Fruit fly (Drosophila melanogaster) whole organism, embryonic: Measurements from ENCODE around the gene Nmt.

Source experiments
- Antp ChIP-seq: fragments of 200-800 bp; sonication (Bioruptor generic); optimal IDR thresholded peaks from 3 replicates; lab custom pipeline; 2016; ENCODE audit warnings: missing biosample characterization, missing genetic modification characterization
- Asciz ChIP-seq: fragments of 200-800 bp; sonication (Bioruptor generic); optimal IDR thresholded peaks from 2 replicates; lab custom pipeline; 2017; ENCODE audit warnings: missing biosample characterization, mild to moderate bottlenecking, missing genetic modification characterization, missing genetic modification reagents
- Atf6 ChIP-seq: fragments of 200-800 bp; sonication (Bioruptor generic); IDR thresholded peaks from 2 replicates; pipeline ENCODE4 v1.3.6; 2022; ENCODE audit warnings: missing biosample characterization, missing genetic modification characterization
- CG10267 ChIP-seq: fragments of 200-800 bp; sonication (Bioruptor generic); optimal IDR thresholded peaks from 2 replicates; lab custom pipeline; 2018; ENCODE audit warnings: missing biosample characterization, mild to moderate bottlenecking, missing genetic modification characterization, moderate library complexity
- CG11723 ChIP-seq: fragments of 200-800 bp; sonication (Bioruptor generic); optimal IDR thresholded peaks from 2 replicates; lab custom pipeline; 2017; ENCODE audit warnings: missing biosample characterization, mild to moderate bottlenecking, missing genetic modification characterization
- CG13894 ChIP-seq: fragments of 200-800 bp; sonication (Bioruptor generic); optimal IDR thresholded peaks from 3 replicates; lab custom pipeline; 2018; ENCODE audit warnings: missing biosample characterization, mild to moderate bottlenecking, missing genetic modification characterization, moderate library complexity
- CG17186 ChIP-seq: fragments of 200-800 bp; sonication (Bioruptor generic); optimal IDR thresholded peaks from 3 replicates; lab custom pipeline; 2017; ENCODE audit warnings: missing biosample characterization, missing genetic modification reagents, missing genetic modification characterization
- CG1792 ChIP-seq: fragments of 200-800 bp; sonication (Bioruptor generic); optimal IDR thresholded peaks from 2 replicates; lab custom pipeline; 2016; ENCODE audit warnings: missing biosample characterization, missing genetic modification characterization
- CG2199 ChIP-seq: fragments of 200-800 bp; sonication (Bioruptor generic); IDR thresholded peaks from 3 replicates; pipeline ENCODE4 v1.3.6; 2022; ENCODE audit warnings: missing biosample characterization, missing genetic modification characterization
- CG2202 ChIP-seq: fragments of 200-800 bp; sonication (Bioruptor generic); optimal IDR thresholded peaks from 2 replicates; lab custom pipeline; 2018; ENCODE audit warnings: missing biosample characterization, mild to moderate bottlenecking, missing genetic modification characterization
- CG32767 ChIP-seq: fragments of 200-800 bp; sonication (Bioruptor generic); IDR thresholded peaks from 2 replicates; pipeline ENCODE4 v1.3.6; 2022; ENCODE audit warnings: missing biosample characterization, missing genetic modification characterization
- CG33213 ChIP-seq: fragments of 200-800 bp; sonication (Bioruptor generic); optimal IDR thresholded peaks from 3 replicates; lab custom pipeline; 2016; ENCODE audit warnings: missing biosample characterization, missing genetic modification characterization
- CG3407 ChIP-seq: fragments of 200-800 bp; sonication (Bioruptor generic); optimal IDR thresholded peaks from 2 replicates; lab custom pipeline; 2018; ENCODE audit warnings: missing biosample characterization, mild to moderate bottlenecking, missing genetic modification characterization
- CG6654 ChIP-seq: fragments of 200-800 bp; sonication (Bioruptor generic); optimal IDR thresholded peaks from 2 replicates; lab custom pipeline; 2017; ENCODE audit warnings: missing biosample characterization, mild to moderate bottlenecking, missing genetic modification characterization
- Dfd ChIP-seq, 2 experiments: fragments of >200 bp; optimal IDR thresholded peaks; 2 replicates each; lab custom pipeline; 2017; ENCODE audit warnings: missing biosample characterization in 2 of 2, missing genetic modification characterization in 2 of 2
- Dip2 ChIP-seq: fragments of 200-800 bp; sonication (Bioruptor generic); IDR thresholded peaks from 2 replicates; pipeline ENCODE4 v1.3.6; 2022; ENCODE audit warnings: missing biosample characterization, missing genetic modification characterization
- Ets97D ChIP-seq: fragments of 200-800 bp; sonication (Bioruptor generic); optimal IDR thresholded peaks from 3 replicates; lab custom pipeline; 2016; ENCODE audit warnings: missing biosample characterization, missing genetic modification characterization
- Fer1 ChIP-seq: fragments of 200-800 bp; sonication (Bioruptor generic); optimal IDR thresholded peaks from 2 replicates; lab custom pipeline; 2017; ENCODE audit warnings: missing biosample characterization, mild to moderate bottlenecking, missing genetic modification characterization
- Fer2 ChIP-seq: fragments of 200-800 bp; sonication (Bioruptor generic); optimal IDR thresholded peaks from 2 replicates; lab custom pipeline; 2018; ENCODE audit warnings: missing biosample characterization, mild to moderate bottlenecking, missing genetic modification characterization, moderate library complexity
- Gsc ChIP-seq: fragments of 200-800 bp; sonication (Bioruptor generic); IDR thresholded peaks from 2 replicates; pipeline ENCODE4 v1.3.6; 2022; ENCODE audit warnings: missing biosample characterization, missing genetic modification characterization
- HLHmδ ChIP-seq: fragments of 200-800 bp; sonication (Bioruptor generic); optimal IDR thresholded peaks from 2 replicates; lab custom pipeline; 2018; ENCODE audit warnings: missing biosample characterization, mild to moderate bottlenecking, missing genetic modification characterization, moderate library complexity
- Hr3 ChIP-seq: fragments of 200-800 bp; sonication (Bioruptor generic); optimal IDR thresholded peaks from 3 replicates; lab custom pipeline; 2016; ENCODE audit warnings: missing biosample characterization, missing genetic modification characterization
- MESR4 ChIP-seq: fragments of 200-800 bp; sonication (Bioruptor generic); optimal IDR thresholded peaks from 2 replicates; lab custom pipeline; 2018; ENCODE audit warnings: missing biosample characterization, mild to moderate bottlenecking, missing genetic modification characterization, moderate library complexity
- Meics ChIP-seq: fragments of 200-800 bp; sonication (Bioruptor generic); optimal IDR thresholded peaks from 2 replicates; lab custom pipeline; 2017; ENCODE audit warnings: missing biosample characterization, mild to moderate bottlenecking, missing genetic modification characterization
- NFAT ChIP-seq: fragments of 200-800 bp; sonication (Bioruptor generic); IDR thresholded peaks from 2 replicates; pipeline ENCODE4 v1.3.6; 2022; ENCODE audit warnings: missing biosample characterization, missing genetic modification characterization
- Poxn ChIP-seq: fragments of 200-800 bp; sonication (Bioruptor generic); IDR thresholded peaks from 2 replicates; pipeline ENCODE4 v1.3.6; 2022; ENCODE audit warnings: missing biosample characterization, missing genetic modification characterization
- Ravus ChIP-seq: fragments of 200-800 bp; sonication (Bioruptor generic); IDR thresholded peaks from 2 replicates; pipeline ENCODE4 v1.3.6; 2022; ENCODE audit warnings: missing biosample characterization, missing genetic modification characterization
- Rfx ChIP-seq: fragments of 200-800 bp; sonication (Bioruptor generic); IDR thresholded peaks from 2 replicates; pipeline ENCODE4 v1.3.6; 2022; ENCODE audit warnings: missing biosample characterization, missing genetic modification characterization
- Stat92E ChIP-seq, 3 experiments: fragments of >200 bp in 2 of 3; fragments of 200-800 bp in 1 of 3; sonication (Bioruptor generic) in 1 of 3; optimal IDR thresholded peaks; 2 replicates each; lab custom pipeline; 2017 to 2019; ENCODE audit warnings: missing biosample characterization in 3 of 3, missing genetic modification characterization in 3 of 3, mild to moderate bottlenecking in 1 of 3, moderate library complexity in 1 of 3
- Usf ChIP-seq: fragments of 200-800 bp; sonication (Bioruptor generic); optimal IDR thresholded peaks from 2 replicates; lab custom pipeline; 2017; ENCODE audit warnings: missing genotype, missing biosample characterization, missing genetic modification characterization
- Vsx1 ChIP-seq: fragments of 200-800 bp; sonication (Bioruptor generic); optimal IDR thresholded peaks from 2 replicates; lab custom pipeline; 2017; ENCODE audit warnings: missing biosample characterization, mild to moderate bottlenecking, missing genetic modification characterization, missing genetic modification reagents
- Xbp1 ChIP-seq: fragments of 200-800 bp; sonication (Bioruptor generic); optimal IDR thresholded peaks from 3 replicates; lab custom pipeline; 2016; ENCODE audit warnings: missing biosample characterization, mild to moderate bottlenecking, missing genetic modification characterization
- ap ChIP-seq: fragments of 200-800 bp; sonication (Bioruptor generic); IDR thresholded peaks from 2 replicates; pipeline ENCODE4 v1.3.6; 2022; ENCODE audit warnings: missing biosample characterization, missing genetic modification characterization
- az2 ChIP-seq: fragments of 200-800 bp; sonication (Bioruptor generic); optimal IDR thresholded peaks from 3 replicates; lab custom pipeline; 2016; ENCODE audit warnings: missing biosample characterization, missing genetic modification characterization
- cato ChIP-seq: fragments of 200-800 bp; sonication (Bioruptor generic); optimal IDR thresholded peaks from 2 replicates; lab custom pipeline; 2016; ENCODE audit warnings: missing biosample characterization, missing genetic modification characterization, borderline replicate concordance
- disco-r ChIP-seq: fragments of 200-800 bp; sonication (Bioruptor generic); optimal IDR thresholded peaks from 2 replicates; lab custom pipeline; 2016; ENCODE audit warnings: missing biosample characterization, missing genetic modification characterization
- esg ChIP-seq: fragments of 200-800 bp; sonication (Bioruptor generic); conservative IDR thresholded peaks from 2 replicates; pipeline ENCODE4 v1.3.6; 2022; ENCODE audit warnings: missing biosample characterization, missing genetic modification characterization
- fd102C ChIP-seq: fragments of 200-800 bp; sonication (Bioruptor generic); optimal IDR thresholded peaks from 2 replicates; lab custom pipeline; 2018; ENCODE audit warnings: missing biosample characterization, mild to moderate bottlenecking, missing genetic modification characterization, moderate library complexity
- fu2 ChIP-seq: fragments of 200-800 bp; sonication (Bioruptor generic); optimal IDR thresholded peaks from 2 replicates; lab custom pipeline; 2016; ENCODE audit warnings: missing biosample characterization, missing genetic modification characterization
- grau ChIP-seq: fragments of 200-800 bp; optimal IDR thresholded peaks from 3 replicates; lab custom pipeline; 2019; ENCODE audit warnings: missing biosample characterization, mild to moderate bottlenecking, missing genetic modification characterization, moderate library complexity
- ham ChIP-seq: fragments of 200-800 bp; sonication (Bioruptor generic); IDR thresholded peaks from 2 replicates; pipeline ENCODE4 v1.3.6; 2022; ENCODE audit warnings: missing biosample characterization, missing genetic modification characterization
- kah ChIP-seq: fragments of 200-800 bp; sonication (Bioruptor generic); optimal IDR thresholded peaks from 2 replicates; lab custom pipeline; 2018; ENCODE audit warnings: missing biosample characterization, mild to moderate bottlenecking, missing genetic modification characterization
- odd ChIP-seq: fragments of 200-800 bp; sonication (Bioruptor generic); optimal IDR thresholded peaks from 2 replicates; lab custom pipeline; 2017; ENCODE audit warnings: missing biosample characterization, mild to moderate bottlenecking, missing genetic modification characterization
- psq ChIP-seq: fragments of 200-800 bp; sonication (Bioruptor generic); optimal IDR thresholded peaks from 2 replicates; lab custom pipeline; 2017; ENCODE audit warnings: missing biosample characterization, missing genetic modification characterization
- ranshi ChIP-seq: fragments of 200-800 bp; sonication (Bioruptor generic); IDR thresholded peaks from 2 replicates; pipeline ENCODE4 v1.3.6; 2022; ENCODE audit warnings: missing biosample characterization, missing genetic modification characterization
- repo ChIP-seq: fragments of 200-800 bp; sonication (Bioruptor generic); optimal IDR thresholded peaks from 2 replicates; lab custom pipeline; 2016; ENCODE audit warnings: missing biosample characterization, missing genetic modification characterization
- salm ChIP-seq: fragments of 200-800 bp; sonication (Bioruptor generic); optimal IDR thresholded peaks from 2 replicates; lab custom pipeline; 2018; ENCODE audit warnings: missing biosample characterization, mild to moderate bottlenecking, missing genetic modification characterization
- schlank ChIP-seq: fragments of 200-800 bp; sonication (Bioruptor generic); optimal IDR thresholded peaks from 2 replicates; lab custom pipeline; 2018; ENCODE audit warnings: missing biosample characterization, mild to moderate bottlenecking, missing genetic modification characterization
- sima ChIP-seq: fragments of 200-800 bp; sonication (Bioruptor generic); optimal IDR thresholded peaks from 2 replicates; lab custom pipeline; 2016; ENCODE audit warnings: missing biosample characterization, missing genetic modification characterization
- slp2 ChIP-seq: fragments of 200-800 bp; sonication (Bioruptor generic); optimal IDR thresholded peaks from 2 replicates; lab custom pipeline; 2016; ENCODE audit warnings: missing biosample characterization, missing genetic modification characterization
- wek ChIP-seq: fragments of 200-800 bp; sonication (Bioruptor generic); optimal IDR thresholded peaks from 3 replicates; lab custom pipeline; 2018; ENCODE audit warnings: missing biosample characterization, mild to moderate bottlenecking, missing genetic modification characterization, moderate library complexity

Nmt gene

dm6 chr3L:8137448-8137906 lies 40.8 kb downstream of the Nmt start, which contains the start of the genes Setx and mus301 (continued):
- TF ChIP-seq fd102C (no peak), Vsx1 (GFP tag; lab: Kevin White, UChicago) (no peak), Fer1 (no peak), CG6654 (GFP tag; lab: Kevin White, UChicago) (no peak), wek (GFP tag; lab: Kevin White, UChicago) (no peak), slp2 (GFP tag; lab: Kevin White, UChicago) (peak; percentile 54), kah (GFP tag; lab: Kevin White, UChicago) (peak; percentile 4), MESR4 (no peak), CG11723 (GFP tag; lab: Kevin White, UChicago) (peak; percentile 64), Hr3 (GFP tag; lab: Kevin White, UChicago) (peak; percentile 85), HLHmδ (no peak), Stat92E (GFP tag; optimal IDR thresholded peaks at IDR 0.05; lab: Kevin White, UChicago) (peak in 1 of 3 experiments; percentile 19), CG1792 (peak; percentile 66), Poxn (GFP tag; lab: Robert Waterston, UW) (no peak), Atf6 (GFP tag; lab: Robert Waterston, UW) (peak; percentile 68), Usf (peak; percentile 52), fu2 (peak; percentile 82), salm (tag; lab: Kevin White, UChicago) (no peak), Antp (GFP tag; lab: Kevin White, UChicago) (peak; percentile 77), grau (peak; percentile 75), Asciz (peak; percentile 40), sima (GFP tag; lab: Kevin White, UChicago) (peak; percentile 52), Fer2 (tag; lab: Kevin White, UChicago) (peak; percentile 52), ap (GFP tag; lab: Robert Waterston, UW) (peak; percentile 20; the same call in 1 of the 2 replicates), schlank (tag; lab: Kevin White, UChicago) (peak; percentile 23), ham (GFP tag; lab: Robert Waterston, UW) (0 out of 2 replicates have a peak, but pooled peaks have one; percentile 48), cato (GFP tag; lab: Kevin White, UChicago) (peak; percentile 75), repo (GFP tag; lab: Kevin White, UChicago) (peak; percentile 58), odd (no peak), Meics (GFP tag; lab: Kevin White, UChicago) (peak; percentile 77), disco-r (GFP tag; lab: Kevin White, UChicago) (peak; percentile 64), CG33213 (peak; percentile 90), Dip2 (no peak), esg (GFP tag; lab: Robert Waterston, UW) (peak; percentile 59), az2 (GFP tag; lab: Kevin White, UChicago) (peak; percentile 77), Ets97D (GFP tag; lab: Kevin White, UChicago) (peak; percentile 93), psq (peak; percentile 42), CG32767 (GFP tag; lab: Robert Waterston, UW) (no peak), Ravus (GFP tag; lab: Robert Waterston, UW) (no peak), CG3407 (GFP tag; lab: Kevin White, UChicago) (peak; percentile 59), CG13894 (tag; lab: Kevin White, UChicago) (no peak), CG2199 (0 out of 3 replicates have a peak, but pooled peaks have one; percentile 20), Gsc (GFP tag; lab: Robert Waterston, UW) (0 out of 2 replicates have a peak, but pooled peaks have one; percentile 27), NFAT (GFP tag; lab: Robert Waterston, UW) (peak; percentile 69), CG17186 (GFP tag; lab: Kevin White, UChicago) (peak; percentile 77), Rfx (GFP tag; lab: Robert Waterston, UW) (peak; percentile 89), CG10267 (tag; lab: Kevin White, UChicago) (peak; percentile 98), Dfd (GFP tag; optimal IDR thresholded peaks at IDR 0.05; lab: Kevin White, UChicago) (no peak), ranshi (GFP tag; lab: Robert Waterston, UW) (peak; percentile 68; the same call in 1 of the 2 replicates), CG2202 (peak; percentile 49), Xbp1 (GFP tag; lab: Kevin White, UChicago) (peak; percentile 90)
